Worm (Caenorhabditis elegans) whole organism, L4 larva: ENCODE measurements around the gene F01E11.3.

Experiments
- F26F4.8 ChIP-seq: fragments of 200-800 bp; sonication (Bioruptor generic); conservative IDR thresholded peaks from 2 replicates; pipeline ENCODE4 v1.3.6; 2022; ENCODE audit warnings: missing genetic modification characterization, missing compliant biosample characterization
- Y5F2A.4 ChIP-seq: fragments of 200-800 bp; sonication (Bioruptor generic); optimal IDR thresholded peaks from 2 replicates; lab custom pipeline; 2018; ENCODE audit warnings: mild to moderate bottlenecking, missing genetic modification characterization, missing compliant biosample characterization
- aha-1 ChIP-seq: fragments of 150-350 bp; peaks from one replicate; lab custom pipeline; 2014; ENCODE audit warnings: missing biosample characterization, missing genetic modification characterization
- aly-2 ChIP-seq: sonication (generic microtip); optimal IDR thresholded peaks from 2 replicates; lab custom pipeline; 2018; ENCODE audit warnings: missing biosample characterization, missing genetic modification characterization
- ama-1 ChIP-seq: fragments of 150-350 bp; optimal IDR thresholded peaks from 2 replicates; lab custom pipeline; 2014; ENCODE audit warnings: inconsistent platforms, mixed read lengths
- ceh-20 ChIP-seq: fragments of 200-800 bp; sonication (Bioruptor generic); IDR thresholded peaks from 2 replicates; pipeline ENCODE4 v1.3.6; 2022; ENCODE audit warnings: missing genetic modification reagents, missing genetic modification characterization, missing compliant biosample characterization
- ctbp-1 ChIP-seq: fragments of 200-800 bp; sonication (Bioruptor generic); IDR thresholded peaks from 2 replicates; pipeline ENCODE4 v1.3.6; 2022; ENCODE audit warnings: missing genetic modification reagents, missing genetic modification characterization, missing compliant biosample characterization
- daf-16 ChIP-seq, 3 experiments: sonication (generic microtip); optimal IDR thresholded peaks; 2 replicates each; lab custom pipeline; 2016 to 2017; ENCODE audit warnings: missing genetic modification characterization in 3 of 3, missing genetic modification reagents in 3 of 3, mild to moderate bottlenecking in 2 of 3, missing compliant biosample characterization in 2 of 3, missing biosample characterization in 1 of 3, moderate library complexity in 1 of 3
- daf-19 ChIP-seq: fragments of 200-800 bp; sonication (Bioruptor generic); conservative IDR thresholded peaks from 2 replicates; pipeline ENCODE4 v1.3.6; 2022; ENCODE audit warnings: missing genetic modification characterization, missing compliant biosample characterization
- hlh-30 ChIP-seq: sonication (generic microtip); optimal IDR thresholded peaks from 2 replicates; lab custom pipeline; 2017; ENCODE audit warnings: antibody characterized with exemption, mild to moderate bottlenecking, missing genetic modification characterization, missing compliant biosample characterization; ENCODE audit not compliant: insufficient read depth
- hmg-1.1 ChIP-seq: fragments of 200-800 bp; sonication (Bioruptor generic); IDR thresholded peaks from 2 replicates; pipeline ENCODE4 v1.3.6; 2022; ENCODE audit warnings: missing genetic modification reagents, missing genetic modification characterization, missing compliant biosample characterization
- lin-13 ChIP-seq: fragments of 150-350 bp; optimal IDR thresholded peaks from 2 replicates; lab custom pipeline; 2014; ENCODE audit warnings: missing biosample characterization, missing genetic modification reagents, missing genetic modification characterization
- lin-29 ChIP-seq: fragments of 200-800 bp; sonication (Bioruptor generic); IDR thresholded peaks from 2 replicates; pipeline ENCODE4 v1.3.6; 2022; ENCODE audit warnings: missing genetic modification reagents, missing genetic modification characterization, missing compliant biosample characterization
- mes-2 ChIP-seq: sonication (generic microtip); optimal IDR thresholded peaks from 2 replicates; lab custom pipeline; 2016; ENCODE audit warnings: missing genotype, mild to moderate bottlenecking, missing genetic modification characterization, missing compliant biosample characterization; ENCODE audit not compliant: poor library complexity, severe bottlenecking
- nhr-102 ChIP-seq: sonication (generic microtip); optimal IDR thresholded peaks from 2 replicates; lab custom pipeline; 2016; ENCODE audit warnings: mild to moderate bottlenecking, missing genetic modification characterization, moderate library complexity, missing compliant biosample characterization
- nhr-111 ChIP-seq: fragments of 200-800 bp; sonication (Bioruptor generic); optimal IDR thresholded peaks from 2 replicates; lab custom pipeline; 2018; ENCODE audit warnings: mild to moderate bottlenecking, missing genetic modification characterization, missing compliant biosample characterization
- nhr-237 ChIP-seq: sonication (generic microtip); optimal IDR thresholded peaks from 2 replicates; lab custom pipeline; 2017; ENCODE audit warnings: missing biosample characterization, missing genetic modification characterization
- nhr-25 ChIP-seq: sonication (generic microtip); optimal IDR thresholded peaks from 2 replicates; lab custom pipeline; 2017; ENCODE audit warnings: missing genetic modification characterization, mild to moderate bottlenecking, missing compliant biosample characterization, antibody characterized with exemption, moderate library complexity, borderline replicate concordance; ENCODE audit not compliant: insufficient read depth
- nhr-76 ChIP-seq: fragments of 150-350 bp; optimal IDR thresholded peaks from 2 replicates; lab custom pipeline; 2014; ENCODE audit warnings: missing biosample characterization, missing genetic modification characterization
- pha-4 ChIP-seq, 2 experiments: fragments of 150-350 bp in 1 of 2; fragments of 200-800 bp in 1 of 2; sonication (Bioruptor generic) in 1 of 2; IDR thresholded peaks in 1 of 2; optimal IDR thresholded peaks in 1 of 2; 2 replicates each; pipeline versions ENCODE4 v1.3.6 to Lab custom; 2014 to 2022; ENCODE audit warnings: missing genetic modification characterization in 2 of 2, missing genetic modification reagents in 2 of 2, missing biosample characterization in 1 of 2, missing compliant biosample characterization in 1 of 2
- rbr-2 ChIP-seq: sonication (generic microtip); optimal IDR thresholded peaks from 2 replicates; lab custom pipeline; 2016; ENCODE audit warnings: missing genotype, missing genetic modification characterization, missing compliant biosample characterization
- sdz-12 ChIP-seq: fragments of 200-800 bp; sonication (Bioruptor generic); optimal IDR thresholded peaks from 2 replicates; lab custom pipeline; 2018; ENCODE audit warnings: mild to moderate bottlenecking, missing genetic modification characterization, missing compliant biosample characterization
- skn-1 ChIP-seq: fragments of 150-350 bp; optimal IDR thresholded peaks from 2 replicates; lab custom pipeline; 2014; ENCODE audit warnings: missing biosample characterization, missing genetic modification characterization
- spr-1 ChIP-seq: sonication (generic microtip); optimal IDR thresholded peaks from 2 replicates; lab custom pipeline; 2016; ENCODE audit warnings: mild to moderate bottlenecking, missing genetic modification characterization, missing compliant biosample characterization
- unc-62 ChIP-seq, 3 experiments: fragments of 150-350 bp in 1 of 3; sonication (generic microtip); optimal IDR thresholded peaks in 2 of 3; peaks in 1 of 3; 1 replicate in 1 of 3; 2 replicates in 2 of 3; lab custom pipeline; 2014 to 2017; ENCODE audit warnings: missing biosample characterization in 3 of 3, missing genetic modification characterization in 3 of 3, missing genetic modification reagents in 3 of 3, missing genotype in 1 of 3
- vab-7 ChIP-seq: fragments of 200-800 bp; sonication (Bioruptor generic); IDR thresholded peaks from 2 replicates; pipeline ENCODE4 v1.3.6; 2022; ENCODE audit warnings: missing genetic modification reagents, missing genetic modification characterization, missing compliant biosample characterization
- zip-11 ChIP-seq: fragments of 200-800 bp; sonication (Bioruptor generic); IDR thresholded peaks from 2 replicates; pipeline ENCODE4 v1.3.6; 2022; ENCODE audit warnings: missing genetic modification characterization, missing compliant biosample characterization
- zip-2 ChIP-seq: fragments of 150-350 bp; optimal IDR thresholded peaks from 2 replicates; lab custom pipeline; 2014; ENCODE audit warnings: missing biosample characterization, missing genetic modification characterization
- ztf-11 ChIP-seq: fragments of 150-350 bp; optimal IDR thresholded peaks from 2 replicates; lab custom pipeline; 2014; ENCODE audit warnings: missing biosample characterization, missing genetic modification characterization

The F01E11.3 gene

ce11 chrX:6941711-6942110 lies 25.4 kb upstream of the F01E11.3 start:
- TF ChIP-seq hlh-30 (peak; percentile 27), daf-19 (GFP tag; lab: Robert Waterston, UW) (no peak)

DNA sequence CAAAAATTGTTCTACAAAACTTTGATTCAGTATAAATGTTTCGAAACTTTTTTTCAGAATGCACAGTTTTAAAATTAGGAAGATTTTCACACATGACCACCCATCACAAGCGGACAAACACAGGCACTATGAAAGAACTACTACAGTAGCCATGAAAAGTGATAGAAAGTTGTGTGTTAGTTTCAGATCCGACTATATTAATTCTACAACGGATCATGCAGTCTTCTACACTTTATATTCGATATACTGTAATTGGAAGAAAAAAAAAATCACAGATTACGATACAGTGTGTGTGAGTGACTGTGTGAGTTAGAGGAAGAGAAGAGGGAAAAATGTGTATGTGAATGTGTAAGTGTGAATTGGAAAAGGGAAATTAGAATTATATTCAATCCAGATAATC lies 20.4 kb upstream of the F01E11.3 start:
- TF ChIP-seq unc-62 (GFP tag; optimal IDR thresholded peaks at IDR 0.05 in 1 of 2; lab: Kevin White, UChicago) = peak in 1 of 2 experiments; percentile 96
- no peak for TF ChIP-seq unc-62 (tag; optimal IDR thresholded peaks at IDR 0.05; lab: Kevin White, UChicago)
- no peak for TF ChIP-seq nhr-25 (tag; lab: Kevin White, UChicago)

DNA sequence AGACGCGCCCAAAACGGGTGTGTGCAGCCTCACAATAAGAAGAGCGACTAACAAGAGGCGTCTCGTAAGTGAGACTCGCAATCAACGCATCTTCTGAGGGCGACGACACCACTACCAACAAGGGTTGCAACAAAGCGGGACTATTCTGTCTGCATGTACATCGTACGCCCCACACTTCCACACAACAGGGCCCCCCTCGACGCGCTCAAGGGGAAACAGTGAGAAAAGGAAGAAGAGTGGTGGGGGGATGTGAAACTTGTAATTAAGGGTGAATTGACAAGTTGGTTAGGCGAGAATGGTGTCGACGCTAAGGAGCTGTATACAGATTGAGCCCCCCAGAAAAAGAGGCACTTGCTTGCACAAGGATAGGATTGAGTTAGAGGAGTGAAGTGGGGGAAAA lies 13.8 kb upstream of the F01E11.3 start:
- TF ChIP-seq Y5F2A.4 (no peak), mes-2 (tag; lab: Kevin White, UChicago) (no peak), ctbp-1 (GFP tag; lab: Robert Waterston, UW) (no peak), pha-4 (GFP tag; IDR thresholded peaks at IDR 0.05; lab: Robert Waterston, UW) (no peak), pha-4 (tag; optimal IDR thresholded peaks at IDR 0.05; lab: Kevin White, UChicago) (no peak), ama-1 (no peak), hmg-1.1 (GFP tag; lab: Robert Waterston, UW) (no peak), rbr-2 (tag; lab: Kevin White, UChicago) (no peak), nhr-102 (no peak), ztf-11 (tag; lab: Kevin White, UChicago) (no peak), vab-7 (GFP tag; lab: Robert Waterston, UW) (no peak), aly-2 (tag; lab: Kevin White, UChicago) (no peak), daf-19 (GFP tag; lab: Robert Waterston, UW) (no peak), nhr-237 (tag; lab: Kevin White, UChicago) (no peak), lin-29 (GFP tag; lab: Robert Waterston, UW) (no peak)
- TF ChIP-seq, all 104 proteins: peak for 0

ce11 chrX:6956299-6956698 lies 10.9 kb upstream of the F01E11.3 start, which contains the start of gene inx-1:
inx-1 (minus strand) TSS chrX:6956399.
- no peak for TF ChIP-seq zip-2 (tag; lab: Kevin White, UChicago)
- no peak for TF ChIP-seq spr-1 (tag; lab: Kevin White, UChicago)
- TF ChIP-seq nhr-76 (tag; lab: Kevin White, UChicago) = no peak
- no peak for TF ChIP-seq ceh-20
- TF ChIP-seq pha-4 (GFP tag; IDR thresholded peaks at IDR 0.05; lab: Robert Waterston, UW) = no peak
- TF ChIP-seq pha-4 (tag; optimal IDR thresholded peaks at IDR 0.05; lab: Kevin White, UChicago) = no peak
- no peak for TF ChIP-seq F26F4.8
- TF ChIP-seq hlh-30 = no peak
- no peak for TF ChIP-seq lin-13 (GFP tag; lab: Kevin White, UChicago)
- TF ChIP-seq zip-11 (GFP tag; lab: Robert Waterston, UW) = no peak
- TF ChIP-seq, all 104 proteins: peak for 0

DNA sequence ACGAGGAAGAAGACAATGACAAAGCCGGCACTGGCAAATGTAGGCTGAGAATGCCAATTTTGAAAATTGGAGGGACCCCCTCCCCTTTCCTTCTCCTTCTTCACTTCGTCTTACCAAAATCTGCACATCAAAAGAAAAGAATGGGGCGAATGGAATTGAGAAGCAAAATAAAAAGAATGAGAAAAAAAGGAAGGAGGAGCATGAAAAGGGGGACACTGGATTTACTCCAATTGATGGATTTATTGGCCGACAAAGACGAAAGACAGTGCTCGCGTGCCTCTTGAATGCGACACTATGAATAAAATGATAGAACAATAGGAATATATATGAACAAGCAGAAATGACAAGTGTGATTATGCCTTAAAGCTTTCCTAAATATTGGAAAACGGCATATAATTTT lies 8.2 kb upstream of the F01E11.3 start:
- TF ChIP-seq aha-1 = peak; percentile 61
- TF ChIP-seq ceh-20 = no peak
- TF ChIP-seq, all 104 proteins: peak for 1

DNA sequence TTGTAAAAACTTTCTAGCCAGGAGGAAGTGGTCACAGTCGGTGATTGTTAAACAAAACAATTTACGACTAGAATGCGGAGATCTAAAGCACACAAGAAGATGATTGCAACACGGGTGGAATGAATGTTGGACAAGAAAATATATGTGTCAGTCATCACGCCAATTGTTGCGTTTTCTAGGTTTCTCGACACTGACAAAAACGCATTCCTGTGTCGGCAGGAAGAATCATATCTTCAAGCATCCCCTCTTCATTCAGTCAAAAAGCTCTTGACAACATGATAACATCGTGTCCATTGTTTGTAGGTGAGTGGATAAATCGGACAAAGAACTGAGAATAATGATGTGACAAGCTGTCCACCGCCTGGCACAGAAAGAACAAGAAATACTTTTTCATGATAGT lies 7.6 kb upstream of the F01E11.3 start:
- TF ChIP-seq skn-1 (tag; lab: Kevin White, UChicago) (no peak), unc-62 (GFP tag; optimal IDR thresholded peaks at IDR 0.05 in 1 of 2; lab: Kevin White, UChicago) (peak in 1 of 2 experiments; percentile 83), unc-62 (tag; optimal IDR thresholded peaks at IDR 0.05; lab: Kevin White, UChicago) (no peak)
- TF ChIP-seq, all 104 proteins: peak for 1

- TF ChIP-seq nhr-111 (GFP tag; lab: Kevin White, UChicago) (no peak), daf-16 (GFP tag; optimal IDR thresholded peaks at IDR 0.05; lab: Kevin White, UChicago) (peak in 1 of 2 experiments; percentile 31), daf-16 (tag; optimal IDR thresholded peaks at IDR 0.05; lab: Kevin White, UChicago) (no peak), sdz-12 (no peak)
These were observed 4.8 kb upstream of the F01E11.3 start for ce11 chrX:6962347-6962746.
